Worm (Caenorhabditis elegans) whole organism, L4/young adult: ENCODE measurements around the gene ins-4.

Source experiments
- W03F9.2 ChIP-seq: fragments of 150-350 bp; optimal IDR thresholded peaks from 2 replicates; lab custom pipeline; 2014; ENCODE audit warnings: missing biosample characterization, missing genetic modification characterization
- him-1 ChIP-seq: sonication (generic microtip); optimal IDR thresholded peaks from 2 replicates; lab custom pipeline; 2016; ENCODE audit warnings: missing genotype, missing genetic modification reagents, missing genetic modification characterization, missing compliant biosample characterization

DNA sequence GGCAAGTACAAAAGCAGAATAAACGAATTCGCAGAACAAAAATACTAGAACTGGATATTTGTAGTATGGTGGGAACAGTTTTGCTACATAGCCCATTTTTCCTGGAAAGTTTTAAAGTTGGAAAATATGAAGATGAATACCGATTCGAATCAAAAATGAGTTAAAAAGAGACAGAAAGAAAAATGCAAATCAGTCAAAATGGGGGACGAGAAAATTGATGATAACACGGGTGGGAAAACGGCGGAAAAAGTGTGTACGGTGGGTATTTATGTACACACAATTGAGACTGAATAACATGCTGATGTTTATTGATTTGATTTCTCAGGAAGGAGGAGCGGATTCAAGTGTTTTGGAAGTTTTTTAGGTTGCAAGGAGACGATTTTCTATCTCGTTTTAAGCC lies 28.7 kb downstream of the ins-4 start, which contains the start of gene R12C12.9:
- TF ChIP-seq him-1 (tag; lab: Kevin White, UChicago) (no peak), W03F9.2 (tag; lab: Kevin White, UChicago) (no peak)
